Fruit fly (Drosophila melanogaster): ENCODE results near the gene Rcc1.

DNA sequence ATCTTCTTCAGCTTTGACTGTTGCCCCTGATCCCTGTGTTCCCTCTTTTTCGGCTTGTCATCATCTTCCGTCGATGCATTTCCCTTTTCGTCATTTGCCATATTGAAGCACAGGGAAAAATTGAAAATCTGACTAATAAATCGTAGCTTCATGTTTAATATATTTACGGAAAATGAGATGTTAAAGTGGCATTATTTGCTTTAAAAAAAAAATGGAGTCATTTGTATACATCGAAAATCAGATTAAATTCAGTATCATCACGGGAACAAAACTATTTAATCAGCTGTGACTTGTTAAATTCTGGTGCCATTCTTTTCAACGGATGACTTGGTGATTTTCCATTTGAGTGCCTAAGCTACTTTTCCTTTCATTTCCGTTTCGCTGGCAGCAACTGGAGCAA is 26.0 kb downstream of the Rcc1 start, which contains the start of gene CG10486:
- TF ChIP-seq CG8478 (optimal IDR thresholded peaks at IDR 0.05) (no peak), usp (GFP tag; optimal IDR thresholded peaks at IDR 0.05) (no peak)
